Worm (Caenorhabditis elegans): ENCODE results near the gene F47B7.5.

Gene F47B7.5

ce11 chrX:3756238-3756637 lies 12.4 kb downstream of the F47B7.5 start:
- TF ChIP-seq ceh-31 (tag; optimal IDR thresholded peaks at IDR 0.05), result no peak
- TF ChIP-seq syd-9 (tag; optimal IDR thresholded peaks at IDR 0.05), result no peak

- TF ChIP-seq ceh-2 (tag; optimal IDR thresholded peaks at IDR 0.05), result no peak
- TF ChIP-seq ceh-19 (GFP tag; optimal IDR thresholded peaks at IDR 0.05), result no peak
- TF ChIP-seq ttx-3 (tag; optimal IDR thresholded peaks at IDR 0.05), result no peak
- TF ChIP-seq ceh-48 (tag; optimal IDR thresholded peaks at IDR 0.05), result no peak
Measured at ce11 chrX:3755753-3756152, 12.9 kb downstream of the F47B7.5 start.

- no peak for TF ChIP-seq C38D4.7 (GFP tag; optimal IDR thresholded peaks at IDR 0.05)
- TF ChIP-seq ceh-24 (tag; optimal IDR thresholded peaks at IDR 0.05), result no peak
- TF ChIP-seq ceh-9 (tag; optimal IDR thresholded peaks at IDR 0.05), result no peak
- no peak for TF ChIP-seq sox-4 (tag; optimal IDR thresholded peaks at IDR 0.05)
- no peak for TF ChIP-seq gmeb-2 (tag; optimal IDR thresholded peaks at IDR 0.05)
- no peak for TF ChIP-seq unc-3 (GFP tag; conservative IDR thresholded peaks at IDR 0.05)
- no peak for TF ChIP-seq unc-3 (tag; optimal IDR thresholded peaks at IDR 0.05)
- TF ChIP-seq dve-1 (tag; optimal IDR thresholded peaks at IDR 0.05), result no peak
- no peak for TF ChIP-seq ceh-34 (tag; optimal IDR thresholded peaks at IDR 0.05)
- no peak for TF ChIP-seq hlh-13 (GFP tag; optimal IDR thresholded peaks at IDR 0.05)
- TF ChIP-seq ahr-1 (tag; optimal IDR thresholded peaks at IDR 0.05), result no peak
- TF ChIP-seq K02D7.2 (tag; optimal IDR thresholded peaks at IDR 0.05), result no peak
- TF ChIP-seq pag-3 (tag; optimal IDR thresholded peaks at IDR 0.05; ENCODE audit: borderline replicate concordance), result no peak
- TF ChIP-seq ceh-22 (tag; optimal IDR thresholded peaks at IDR 0.05), result no peak
Measured at ce11 chrX:3752443-3752842, 16.2 kb downstream of the F47B7.5 start.

ce11 chrX:3751370-3751769 lies 17.2 kb downstream of the F47B7.5 start:
- TF ChIP-seq nhr-232 (tag; optimal IDR thresholded peaks at IDR 0.05), result no peak
- no peak for TF ChIP-seq dmd-4 (tag; optimal IDR thresholded peaks at IDR 0.05; ENCODE audit: borderline replicate concordance)
- no peak for TF ChIP-seq ceh-31 (tag; optimal IDR thresholded peaks at IDR 0.05)

- TF ChIP-seq eyg-1 (tag; optimal IDR thresholded peaks at IDR 0.05), result no peak
- TF ChIP-seq sox-4 (tag; optimal IDR thresholded peaks at IDR 0.05), result no peak
- TF ChIP-seq ceh-31 (tag; optimal IDR thresholded peaks at IDR 0.05), result no peak
- TF ChIP-seq pha-4 (tag; optimal IDR thresholded peaks at IDR 0.05), result no peak
Measured at ce11 chrX:3743190-3743589, 25.4 kb downstream of the F47B7.5 start.

ce11 chrX:3742223-3742622 lies 26.4 kb downstream of the F47B7.5 start, which contains the start of gene fkh-2:
TSS of gene fkh-2 (minus strand) at chrX:3742323.
- TF ChIP-seq ceh-24 (tag; optimal IDR thresholded peaks at IDR 0.05), result no peak
- TF ChIP-seq Y22D7AL.16 (tag; optimal IDR thresholded peaks at IDR 0.05), result no peak
- no peak for TF ChIP-seq hlh-8 (tag; optimal IDR thresholded peaks at IDR 0.05)
- no peak for TF ChIP-seq nhr-11 (tag; optimal IDR thresholded peaks at IDR 0.05)
- no peak for TF ChIP-seq ceh-14 (tag; optimal IDR thresholded peaks at IDR 0.05)
- no peak for TF ChIP-seq ceh-22 (tag; optimal IDR thresholded peaks at IDR 0.05)
- TF ChIP-seq ama-1 (optimal IDR thresholded peaks at IDR 0.05), result no peak
- no peak for TF ChIP-seq ahr-1 (tag; optimal IDR thresholded peaks at IDR 0.05)
- TF ChIP-seq pha-2 (tag; optimal IDR thresholded peaks at IDR 0.05), result no peak
- TF ChIP-seq eyg-1 (tag; optimal IDR thresholded peaks at IDR 0.05), result no peak
- no peak for TF ChIP-seq madf-2 (tag; optimal IDR thresholded peaks at IDR 0.05)
- no peak for TF ChIP-seq ref-2 (tag; optimal IDR thresholded peaks at IDR 0.05)
- no peak for TF ChIP-seq ceh-45 (GFP tag; IDR thresholded peaks at IDR 0.05)
- no peak for TF ChIP-seq unc-86 (tag; optimal IDR thresholded peaks at IDR 0.05)
- no peak for TF ChIP-seq pqm-1 (tag; optimal IDR thresholded peaks at IDR 0.05)

Measured in whole organism, late embryonic.